Worm (Caenorhabditis elegans) whole organism, L4/young adult: ENCODE results near the gene nspc-20.
"Not testable (repeated sequence)": the region's sequence is repeated elsewhere in the genome, so short reads cannot be mapped to it uniquely, and the experiment has no call there.

Experiments used
- W03F9.2 ChIP-seq: fragments of 150-350 bp; optimal IDR thresholded peaks from 2 replicates; lab custom pipeline; 2014; ENCODE audit warnings: missing biosample characterization, missing genetic modification characterization
- dao-5 ChIP-seq: sonication (generic microtip); optimal IDR thresholded peaks from 2 replicates; lab custom pipeline; 2016; ENCODE audit warnings: missing genotype, missing genetic modification characterization, moderate library complexity, missing compliant biosample characterization
- him-1 ChIP-seq: sonication (generic microtip); optimal IDR thresholded peaks from 2 replicates; lab custom pipeline; 2016; ENCODE audit warnings: missing genotype, missing genetic modification reagents, missing genetic modification characterization, missing compliant biosample characterization

- TF ChIP-seq him-1, dao-5, W03F9.2 (tag; lab: Kevin White, UChicago): not testable (repeated sequence)
Observed at ce11 chrX:14525081-14525324, 5.0 kb downstream of the nspc-20 start, which contains the start of gene nspc-17.
